Worm (Caenorhabditis elegans): ENCODE data around the gene cacn-1.

The cacn-1 gene

ce11 chrII:14089796-14090372, 52.1 kb downstream of the cacn-1 start:
- TF ChIP-seq daf-12 (tag; optimal IDR thresholded peaks at IDR 0.05) = no peak
- peak; percentile 98 for TF ChIP-seq nfya-1 (tag; optimal IDR thresholded peaks at IDR 0.05; ENCODE audit: insufficient read depth)
- no peak for TF ChIP-seq nhr-67 (tag; optimal IDR thresholded peaks at IDR 0.05)

- TF ChIP-seq hmg-11 (tag; optimal IDR thresholded peaks at IDR 0.05) = no peak
- no peak for TF ChIP-seq nhr-237 (tag; optimal IDR thresholded peaks at IDR 0.05)
- TF ChIP-seq skn-1 (tag; optimal IDR thresholded peaks at IDR 0.05) = no peak
- no peak for TF ChIP-seq ama-1 (optimal IDR thresholded peaks at IDR 0.05)
- no peak for TF ChIP-seq nhr-11 (tag; optimal IDR thresholded peaks at IDR 0.05)
- TF ChIP-seq ztf-4 (tag; optimal IDR thresholded peaks at IDR 0.05) = no peak
- TF ChIP-seq ceh-16 (tag; optimal IDR thresholded peaks at IDR 0.05) = no peak
- TF ChIP-seq unc-62 (GFP tag; optimal IDR thresholded peaks at IDR 0.05) = no peak
- no peak for TF ChIP-seq lsy-12 (tag; optimal IDR thresholded peaks at IDR 0.05)
- TF ChIP-seq nhr-43 (tag; optimal IDR thresholded peaks at IDR 0.05; ENCODE audit: poor library complexity, severe bottlenecking) = no peak
- TF ChIP-seq nhr-25 (tag; optimal IDR thresholded peaks at IDR 0.05) = no peak
- TF ChIP-seq snpc-4 (tag; optimal IDR thresholded peaks at IDR 0.05) = no peak
- TF ChIP-seq elt-2 (tag; optimal IDR thresholded peaks at IDR 0.05) = no peak
- no peak for TF ChIP-seq lin-39 (tag; optimal IDR thresholded peaks at IDR 0.05)
- no peak for TF ChIP-seq pqm-1 (tag; optimal IDR thresholded peaks at IDR 0.05)
Measured at ce11 chrII:14086931-14087330, 55.0 kb downstream of the cacn-1 start.

Data from whole organism, L3 larva.